Worm (Caenorhabditis elegans) whole organism, mixed stage, embryonic: ENCODE results near the gene zig-2.

ENCODE experiments used
- blmp-1 ChIP-seq: fragments of 150-350 bp; optimal IDR thresholded peaks from 2 replicates; lab custom pipeline; 2014; ENCODE audit warnings: missing biosample characterization, missing genetic modification characterization
- lin-13 ChIP-seq: fragments of 150-350 bp; optimal IDR thresholded peaks from 2 replicates; lab custom pipeline; 2014; ENCODE audit warnings: missing biosample characterization, missing genetic modification characterization
- mep-1 ChIP-seq: fragments of 150-350 bp; optimal IDR thresholded peaks from 2 replicates; lab custom pipeline; 2017; ENCODE audit warnings: missing biosample characterization, missing genetic modification reagents, missing genetic modification characterization, inconsistent platforms
- nhr-2 ChIP-seq: fragments of 150-350 bp; optimal IDR thresholded peaks from 2 replicates; lab custom pipeline; 2014; ENCODE audit warnings: missing biosample characterization, missing genetic modification characterization
- nhr-237 ChIP-seq: fragments of 150-350 bp; optimal IDR thresholded peaks from 2 replicates; lab custom pipeline; 2014; ENCODE audit warnings: missing biosample characterization, missing genetic modification characterization
- pha-4 ChIP-seq: fragments of 150-350 bp; optimal IDR thresholded peaks from 2 replicates; lab custom pipeline; 2018; ENCODE audit warnings: missing biosample characterization, missing genetic modification reagents, missing genetic modification characterization
- snpc-4 ChIP-seq: fragments of 150-350 bp; optimal IDR thresholded peaks from 2 replicates; lab custom pipeline; 2014; ENCODE audit warnings: missing biosample characterization, missing genetic modification characterization
- tbx-8 ChIP-seq: fragments of 200-800 bp; sonication (Bioruptor generic); optimal IDR thresholded peaks from 2 replicates; lab custom pipeline; 2018; ENCODE audit warnings: mild to moderate bottlenecking, missing genetic modification characterization, moderate library complexity, missing compliant biosample characterization
- unc-39 ChIP-seq: fragments of 150-350 bp; optimal IDR thresholded peaks from 2 replicates; lab custom pipeline; 2014; ENCODE audit warnings: missing biosample characterization, missing genetic modification characterization

- TF ChIP-seq tbx-8: no peak
- TF ChIP-seq nhr-237: no peak
- no peak for TF ChIP-seq mep-1 (tag; lab: Kevin White, UChicago)
- no peak for TF ChIP-seq blmp-1 (tag; lab: Kevin White, UChicago)
- TF ChIP-seq nhr-2 (tag; lab: Kevin White, UChicago): no peak
- no peak for TF ChIP-seq unc-39 (tag; lab: Kevin White, UChicago)
- no peak for TF ChIP-seq pha-4 (tag; lab: Kevin White, UChicago)
- no peak for TF ChIP-seq snpc-4 (tag; lab: Kevin White, UChicago)
- TF ChIP-seq lin-13: no peak
These were observed 5.5 kb upstream of the zig-2 start, which contains the start of gene F42F12.11 for ce11 chrX:12346729-12347128.
